Worm (Caenorhabditis elegans): Measurements from ENCODE around the gene F41B4.3.

F41B4.3 gene

DNA sequence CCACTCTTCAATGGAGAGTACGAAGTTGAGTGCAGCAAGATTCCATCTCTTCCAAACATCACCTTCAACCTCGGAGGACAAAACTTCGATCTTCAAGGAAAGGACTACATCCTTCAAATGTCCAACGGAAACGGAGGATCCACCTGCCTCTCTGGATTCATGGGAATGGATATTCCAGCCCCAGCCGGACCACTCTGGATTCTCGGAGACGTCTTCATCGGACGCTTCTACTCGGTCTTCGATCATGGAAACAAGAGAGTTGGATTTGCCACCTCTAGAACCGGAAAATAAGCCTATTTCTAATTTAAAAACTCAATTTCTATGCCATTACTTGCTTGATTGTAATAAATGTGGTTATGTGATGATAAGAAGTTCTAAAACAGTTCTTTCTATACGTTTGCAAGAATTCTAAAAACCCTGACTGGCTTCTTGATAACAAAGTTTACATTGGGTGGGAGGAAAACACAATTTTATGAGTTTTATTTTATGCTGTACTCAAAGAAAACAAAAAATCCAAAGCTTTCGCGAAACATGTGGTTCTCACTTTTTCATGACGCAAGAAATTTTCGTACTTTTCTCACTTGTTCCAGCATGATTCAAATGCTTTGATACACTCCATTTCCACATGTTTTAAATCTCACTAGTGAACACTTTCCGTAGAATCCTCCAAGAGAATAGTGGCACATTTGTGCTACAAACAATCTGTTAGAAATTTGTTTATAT, 43.5 kb downstream of the F41B4.3 start:
- TF ChIP-seq hrde-1 (tag; optimal IDR thresholded peaks at IDR 0.05; ENCODE audit: borderline replicate concordance) (no peak), atf-7 (tag; optimal IDR thresholded peaks at IDR 0.05) (peak; percentile 23), Y79H2A.3 (GFP tag; conservative IDR thresholded peaks at IDR 0.05) (0 out of 2 replicates have a peak, but pooled peaks have one; percentile 26), nhr-80 (tag; optimal IDR thresholded peaks at IDR 0.05) (peak; percentile 63), let-607 (tag; optimal IDR thresholded peaks at IDR 0.05) (peak in 1 of 2 experiments; percentile 10), ztf-18 (tag; optimal IDR thresholded peaks at IDR 0.05) (no peak), ceh-27 (GFP tag; optimal IDR thresholded peaks at IDR 0.05) (no peak), madf-10 (tag; optimal IDR thresholded peaks at IDR 0.05) (peak; percentile 68), cebp-1 (GFP tag; IDR thresholded peaks at IDR 0.05) (0 out of 2 replicates have a peak, but pooled peaks have one; percentile 27), cebp-1 (tag; optimal IDR thresholded peaks at IDR 0.05) (peak; percentile 31), Y53G8AR.9 (GFP tag; conservative IDR thresholded peaks at IDR 0.05) (peak; percentile 90), ceh-100 (GFP tag; IDR thresholded peaks at IDR 0.05) (no peak), let-526 (GFP tag; IDR thresholded peaks at IDR 0.05) (0 out of 2 replicates have a peak, but pooled peaks have one; percentile 15), sea-2 (GFP tag; IDR thresholded peaks at IDR 0.05) (no peak), lin-40 (tag; optimal IDR thresholded peaks at IDR 0.05) (no peak), nfyb-1 (GFP tag; IDR thresholded peaks at IDR 0.05) (peak; percentile 75; the same call in 1 of the 2 replicates), Y56A3A.18 (GFP tag; IDR thresholded peaks at IDR 0.05) (peak; percentile 65; the same call in 1 of the 2 replicates), ZK185.1 (tag; optimal IDR thresholded peaks at IDR 0.05; ENCODE audit: poor library complexity, severe bottlenecking) (peak; percentile 8), madf-3 (GFP tag; IDR thresholded peaks at IDR 0.05) (no peak)

DNA sequence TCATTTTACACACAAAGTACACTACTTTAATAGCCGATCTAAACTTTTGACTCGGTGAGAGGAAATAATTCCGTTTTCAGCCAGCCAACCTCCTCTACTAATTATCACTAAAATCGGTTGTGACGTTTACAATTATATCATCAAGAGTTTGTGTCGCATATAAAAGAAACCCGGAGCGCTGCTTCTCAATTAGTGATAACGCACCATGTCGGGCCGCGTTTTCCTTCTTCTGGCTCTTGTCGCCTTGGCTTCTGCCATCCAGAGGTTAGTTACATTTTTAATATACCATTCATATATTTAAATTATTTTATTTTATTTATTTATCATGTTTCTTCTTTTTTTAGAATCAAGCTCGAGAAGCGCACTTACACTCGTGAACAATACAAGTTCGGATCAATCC, 44.9 kb downstream of the F41B4.3 start, which contains the start of gene asp-3:
Gene asp-3, plus strand, starts transcription at position 79 of the 400 bp plus-strand sequence.
- TF ChIP-seq madf-3 (GFP tag; IDR thresholded peaks at IDR 0.05) (no peak), madf-10 (tag; optimal IDR thresholded peaks at IDR 0.05) (no peak), tbp1 (GFP tag; optimal IDR thresholded peaks at IDR 0.05) (no peak), cebp-1 (GFP tag; IDR thresholded peaks at IDR 0.05) (no peak), cebp-1 (tag; optimal IDR thresholded peaks at IDR 0.05) (no peak), ztf-6 (GFP tag; IDR thresholded peaks at IDR 0.05) (no peak), T07F8.4 (tag; optimal IDR thresholded peaks at IDR 0.05) (no peak), hmg-20 (GFP tag; IDR thresholded peaks at IDR 0.05) (no peak), hsf-1 (GFP tag; IDR thresholded peaks at IDR 0.05) (no peak), F22D6.2 (tag; optimal IDR thresholded peaks at IDR 0.05) (no peak), aptf-2 (GFP tag; conservative IDR thresholded peaks at IDR 0.05) (no peak), lsy-27 (tag; optimal IDR thresholded peaks at IDR 0.05; ENCODE audit: borderline replicate concordance, insufficient read depth) (no peak), lin-26 (GFP tag; IDR thresholded peaks at IDR 0.05) (no peak)

DNA sequence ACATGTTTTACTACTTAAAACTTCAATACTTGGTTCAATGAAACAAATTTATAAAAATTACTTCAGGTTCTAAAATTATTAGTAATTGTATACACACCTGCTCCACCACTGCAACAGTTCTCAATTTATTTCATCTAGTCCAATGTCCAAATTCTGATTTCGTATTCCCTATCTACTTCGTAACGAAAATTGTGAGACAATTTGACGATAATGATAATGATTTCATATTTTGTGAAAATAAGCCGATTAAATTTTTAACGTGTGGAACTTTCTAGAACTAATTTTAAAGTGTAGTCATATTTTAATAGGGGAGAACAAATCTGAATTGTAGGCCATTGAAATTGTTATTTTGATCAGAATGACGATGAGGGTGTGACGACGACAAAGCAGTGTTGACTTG, 45.5 kb downstream of the F41B4.3 start:
- TF ChIP-seq hsf-1 (GFP tag; IDR thresholded peaks at IDR 0.05) (peak; percentile 50; the same call in 1 of the 2 replicates), lin-26 (GFP tag; IDR thresholded peaks at IDR 0.05) (no peak)

- TF ChIP-seq ceh-40 (GFP tag; IDR thresholded peaks at IDR 0.05), result no peak
- TF ChIP-seq unc-130 (GFP tag; optimal IDR thresholded peaks at IDR 0.05), result no peak
- no peak for TF ChIP-seq ztf-28 (GFP tag; IDR thresholded peaks at IDR 0.05)
- TF ChIP-seq athp-1 (tag; optimal IDR thresholded peaks at IDR 0.05), result no peak
- no peak for TF ChIP-seq K12H6.12 (tag; optimal IDR thresholded peaks at IDR 0.05)
- no peak for TF ChIP-seq somi-1 (GFP tag; optimal IDR thresholded peaks at IDR 0.05)
- no peak for TF ChIP-seq T07F8.4 (tag; optimal IDR thresholded peaks at IDR 0.05)
- TF ChIP-seq nfyb-1 (GFP tag; IDR thresholded peaks at IDR 0.05), result no peak
- TF ChIP-seq aptf-2 (GFP tag; conservative IDR thresholded peaks at IDR 0.05), result no peak
- peak; percentile 36 for TF ChIP-seq nhr-90 (tag; optimal IDR thresholded peaks at IDR 0.05)
- TF ChIP-seq sea-2 (GFP tag; IDR thresholded peaks at IDR 0.05), result no peak
- no peak for TF ChIP-seq attf-6 (GFP tag; IDR thresholded peaks at IDR 0.05)
- TF ChIP-seq dpl-1 (GFP tag; optimal IDR thresholded peaks at IDR 0.05), result no peak
- TF ChIP-seq C06A6.2 (GFP tag; conservative IDR thresholded peaks at IDR 0.05), result no peak
- no peak for TF ChIP-seq C17E4.6 (GFP tag; IDR thresholded peaks at IDR 0.05)
- TF ChIP-seq atf-7 (tag; optimal IDR thresholded peaks at IDR 0.05), result peak; percentile 10
- TF ChIP-seq nfya-2 (GFP tag; IDR thresholded peaks at IDR 0.05), result no peak
- TF ChIP-seq him-1 (tag; optimal IDR thresholded peaks at IDR 0.05), result no peak
Measured at ce11 chrX:6788965-6789573, 46.8 kb downstream of the F41B4.3 start, which contains the start of gene sgca-1. TSS of gene sgca-1 (minus strand) at chrX:6789548.

Data from whole organism, young adult.